Fruit fly (Drosophila melanogaster): ENCODE measurements around the gene Rb97D.

The Rb97D gene

DNA sequence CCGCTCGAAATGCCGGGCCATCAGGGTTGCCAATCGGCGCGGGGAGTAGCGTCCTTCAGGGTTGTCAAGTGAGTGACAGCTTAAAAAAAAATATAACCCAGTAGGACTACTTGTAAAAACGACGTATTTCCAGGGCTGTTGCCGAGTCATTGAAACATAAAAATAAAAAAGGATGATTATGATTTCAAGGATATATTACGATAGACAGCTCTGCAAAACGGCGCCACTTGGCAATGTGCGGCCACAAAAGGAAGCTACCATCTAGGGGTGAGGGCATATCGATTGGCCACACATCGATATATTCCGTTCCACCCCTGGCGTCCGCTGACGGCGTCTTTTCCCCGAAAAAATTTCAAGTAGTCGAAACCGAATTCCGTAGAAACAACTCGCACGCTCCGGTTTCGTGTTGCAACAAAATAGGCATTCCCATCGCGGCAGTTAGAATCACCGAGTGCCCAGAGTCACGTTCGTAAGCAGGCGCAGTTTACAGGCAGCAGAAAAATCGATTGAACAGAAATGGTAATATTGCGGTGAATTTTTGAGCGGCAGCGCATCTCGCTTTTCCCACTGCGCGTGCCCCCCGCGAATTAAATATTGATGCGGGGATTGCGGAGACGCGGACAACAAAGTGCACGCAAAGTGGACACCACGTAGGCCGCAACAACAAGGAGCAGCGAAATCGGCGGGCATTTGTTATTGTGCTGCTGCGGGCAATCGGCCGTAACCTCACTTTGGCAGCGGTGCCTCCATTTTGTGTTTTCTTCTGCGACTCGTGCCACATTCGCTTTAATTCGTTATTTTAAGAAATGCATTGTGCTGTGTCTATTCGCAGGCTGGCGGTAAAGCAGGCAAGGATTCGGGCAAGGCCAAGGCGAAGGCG lies 8.7 kb downstream of the Rb97D start, which contains the start of the genes ball and His2Av:
TSS of gene ball (minus strand) at position 231 of the 880 bp plus-strand sequence.
TSS of gene His2Av (plus strand) at position 353 of the 880 bp plus-strand sequence.
- peak; percentile 53 for TF ChIP-seq CG8159 (tag; optimal IDR thresholded peaks at IDR 0.05)
- TF ChIP-seq Pif1A (GFP tag; optimal IDR thresholded peaks at IDR 0.05): peak; percentile 77
- peak; percentile 60; the same call in 1 of the 2 replicates for TF ChIP-seq CG12605 (GFP tag; IDR thresholded peaks at IDR 0.05)
- no peak for TF ChIP-seq Pif1B (GFP tag; optimal IDR thresholded peaks at IDR 0.05)
- peak; percentile 81 for TF ChIP-seq CG32121 (GFP tag; IDR thresholded peaks at IDR 0.05)
- peak; percentile 84 for TF ChIP-seq Ets98B (GFP tag; IDR thresholded peaks at IDR 0.05)
- TF ChIP-seq CG34367 (tag; optimal IDR thresholded peaks at IDR 0.05): peak; percentile 43
- peak; percentile 57 for TF ChIP-seq CG15710 (tag; optimal IDR thresholded peaks at IDR 0.05)
- 0 out of 2 replicates have a peak, but pooled peaks have one; percentile 25 for TF ChIP-seq CG10348 (GFP tag; IDR thresholded peaks at IDR 0.05)
- peak; percentile 14 for TF ChIP-seq gl (tag; optimal IDR thresholded peaks at IDR 0.05)
- TF ChIP-seq CG14655 (GFP tag; optimal IDR thresholded peaks at IDR 0.05): no peak
- TF ChIP-seq CG17806 (tag; optimal IDR thresholded peaks at IDR 0.05): peak; percentile 42
- TF ChIP-seq CG4496 (GFP tag; IDR thresholded peaks at IDR 0.05): peak; percentile 87
- TF ChIP-seq D1 (tag; optimal IDR thresholded peaks at IDR 0.05): no peak
- TF ChIP-seq EcR (GFP tag; optimal IDR thresholded peaks at IDR 0.05): peak; percentile 13
- no peak for TF ChIP-seq CG13204 (GFP tag; optimal IDR thresholded peaks at IDR 0.05)
- TF ChIP-seq CG9948 (tag; optimal IDR thresholded peaks at IDR 0.05): peak; percentile 31
- peak; percentile 51 for TF ChIP-seq CG8301 (tag; optimal IDR thresholded peaks at IDR 0.05)
- TF ChIP-seq rn (GFP tag; IDR thresholded peaks at IDR 0.05): peak; percentile 60
- peak; percentile 88 for TF ChIP-seq fd96Ca (GFP tag; IDR thresholded peaks at IDR 0.05)
- TF ChIP-seq Snoo (tag; optimal IDR thresholded peaks at IDR 0.05): peak; percentile 49

DNA sequence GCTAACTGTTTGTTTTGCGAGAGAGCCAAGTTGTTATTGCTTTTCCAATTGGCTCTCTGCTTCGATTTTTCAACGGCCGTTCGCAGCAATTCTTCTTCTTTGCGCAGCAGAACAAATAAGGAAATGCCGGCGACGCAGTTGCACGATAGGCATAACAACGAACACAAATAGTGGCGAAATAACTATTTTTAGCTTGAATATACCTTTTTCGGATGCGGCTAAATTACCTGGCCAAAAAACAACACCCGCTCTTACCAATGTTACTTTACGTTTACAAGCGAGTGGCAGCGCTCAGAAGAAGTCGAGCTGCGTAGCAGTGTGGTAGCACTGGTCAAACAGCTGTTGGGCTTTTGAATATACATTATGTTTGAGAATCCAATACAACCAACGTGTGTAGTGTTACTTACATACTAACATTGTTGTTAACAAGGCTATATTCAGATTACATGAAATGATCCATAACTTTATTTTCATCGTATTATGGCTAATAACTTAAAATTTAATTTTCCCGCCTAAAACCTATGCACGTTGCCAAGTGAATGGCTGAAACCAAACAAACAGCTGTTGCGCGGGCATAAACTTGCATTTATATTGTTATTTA lies 12.6 kb downstream of the Rb97D start, which contains the start of the genes Lerp and IntS12:
TSS of gene Lerp (minus strand) at position 283 of the 601 bp plus-strand sequence.
TSS of gene IntS12 (plus strand) at position 529 of the 601 bp plus-strand sequence.
- TF ChIP-seq CG9948 (tag; optimal IDR thresholded peaks at IDR 0.05) (no peak), CG8301 (tag; optimal IDR thresholded peaks at IDR 0.05) (no peak), gl (tag; optimal IDR thresholded peaks at IDR 0.05) (no peak), CG10348 (GFP tag; IDR thresholded peaks at IDR 0.05) (no peak), CG32121 (GFP tag; IDR thresholded peaks at IDR 0.05) (no peak), fd96Ca (GFP tag; IDR thresholded peaks at IDR 0.05) (no peak), Ets98B (GFP tag; IDR thresholded peaks at IDR 0.05) (no peak), Pif1B (GFP tag; optimal IDR thresholded peaks at IDR 0.05) (no peak), CG4496 (GFP tag; IDR thresholded peaks at IDR 0.05) (no peak), rn (GFP tag; IDR thresholded peaks at IDR 0.05) (no peak), D1 (tag; optimal IDR thresholded peaks at IDR 0.05) (no peak), CG12605 (GFP tag; IDR thresholded peaks at IDR 0.05) (no peak), Snoo (tag; optimal IDR thresholded peaks at IDR 0.05) (no peak), CG17806 (tag; optimal IDR thresholded peaks at IDR 0.05) (no peak), Pif1A (GFP tag; optimal IDR thresholded peaks at IDR 0.05) (no peak), CG34367 (tag; optimal IDR thresholded peaks at IDR 0.05) (no peak), CG14655 (GFP tag; optimal IDR thresholded peaks at IDR 0.05) (no peak)

DNA sequence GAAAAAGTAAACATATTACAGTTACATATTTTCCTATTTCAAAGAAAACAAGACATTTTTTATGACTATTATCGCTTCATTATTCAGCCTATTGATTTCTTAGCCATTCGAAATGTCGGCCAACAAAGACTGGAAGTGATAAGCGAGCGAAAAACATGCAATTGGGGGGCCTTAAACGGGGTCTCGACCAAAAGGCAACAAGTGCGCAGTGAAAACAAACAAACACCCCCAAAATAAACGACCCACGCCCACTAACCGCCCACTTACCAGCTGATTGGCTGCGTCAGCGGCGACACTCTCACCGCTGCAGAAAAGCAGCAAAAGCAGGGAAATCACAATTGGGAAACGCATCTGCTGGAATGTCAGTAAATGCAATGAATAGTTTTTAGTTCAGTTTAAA lies 13.3 kb downstream of the Rb97D start:
- TF ChIP-seq Snoo (tag; optimal IDR thresholded peaks at IDR 0.05) (no peak), Pif1A (GFP tag; optimal IDR thresholded peaks at IDR 0.05) (no peak)

DNA sequence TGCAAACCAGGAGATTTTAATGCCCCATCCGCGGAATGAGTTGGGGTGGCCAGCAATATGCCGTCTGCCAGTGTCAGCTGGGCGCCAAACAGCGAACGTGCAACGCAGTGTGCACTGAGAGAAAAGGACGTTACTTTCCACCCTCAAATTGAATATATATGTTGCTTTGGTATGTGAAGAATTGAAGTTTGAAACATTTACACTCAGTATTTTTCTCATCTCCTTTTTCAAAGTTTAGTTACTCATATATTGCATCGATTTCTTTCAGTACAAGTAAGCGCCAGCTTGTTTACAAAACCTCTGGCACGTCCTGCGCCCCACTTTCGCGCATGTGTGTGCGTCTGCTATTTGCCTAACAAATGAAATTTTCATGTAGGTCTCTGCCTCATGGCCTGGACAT lies 16.3 kb downstream of the Rb97D start:
- TF ChIP-seq CG17806 (tag; optimal IDR thresholded peaks at IDR 0.05) (peak; percentile 22), CG9948 (tag; optimal IDR thresholded peaks at IDR 0.05) (peak; percentile 31), D1 (tag; optimal IDR thresholded peaks at IDR 0.05) (no peak), gl (tag; optimal IDR thresholded peaks at IDR 0.05) (no peak), CG15710 (tag; optimal IDR thresholded peaks at IDR 0.05) (peak; percentile 45), Ets98B (GFP tag; IDR thresholded peaks at IDR 0.05) (peak; percentile 76), Pif1A (GFP tag; optimal IDR thresholded peaks at IDR 0.05) (peak; percentile 51), CG34367 (tag; optimal IDR thresholded peaks at IDR 0.05) (peak; percentile 34), Snoo (tag; optimal IDR thresholded peaks at IDR 0.05) (peak; percentile 81), CG8159 (tag; optimal IDR thresholded peaks at IDR 0.05) (peak; percentile 43), CG13204 (GFP tag; optimal IDR thresholded peaks at IDR 0.05) (peak; percentile 38), CG14655 (GFP tag; optimal IDR thresholded peaks at IDR 0.05) (no peak), CG10348 (GFP tag; IDR thresholded peaks at IDR 0.05) (no peak), CG8301 (tag; optimal IDR thresholded peaks at IDR 0.05) (peak; percentile 15), CG4496 (GFP tag; IDR thresholded peaks at IDR 0.05) (peak; percentile 88), CG32121 (GFP tag; IDR thresholded peaks at IDR 0.05) (peak; percentile 75), EcR (GFP tag; optimal IDR thresholded peaks at IDR 0.05) (no peak), rn (GFP tag; IDR thresholded peaks at IDR 0.05) (peak; percentile 13; the same call in 1 of the 2 replicates), Pif1B (GFP tag; optimal IDR thresholded peaks at IDR 0.05) (no peak), fd96Ca (GFP tag; IDR thresholded peaks at IDR 0.05) (peak; percentile 74; the same call in 1 of the 3 replicates), CG12605 (GFP tag; IDR thresholded peaks at IDR 0.05) (peak; percentile 59)

DNA sequence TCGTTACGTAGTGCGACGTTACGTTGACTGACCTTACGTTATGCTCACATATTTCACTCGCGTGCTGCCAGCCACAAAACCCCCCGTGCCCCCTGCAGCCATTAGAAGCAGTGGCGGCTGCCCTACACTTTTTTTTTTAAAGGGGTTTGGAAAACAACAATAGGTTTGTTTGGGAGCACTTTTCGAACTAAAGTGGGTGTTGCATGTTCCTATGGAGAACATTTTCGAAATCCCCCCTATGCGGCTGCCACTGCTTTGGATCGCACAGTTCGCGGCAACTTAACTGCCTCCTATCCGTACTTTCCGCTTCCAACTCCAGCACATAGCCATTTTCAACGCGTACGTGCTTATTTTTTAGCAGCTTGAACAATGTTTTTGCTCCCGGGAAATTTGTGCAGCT lies 21.8 kb downstream of the Rb97D start:
- peak; percentile 28; the same call in 1 of the 2 replicates for TF ChIP-seq Ets98B (GFP tag; IDR thresholded peaks at IDR 0.05)
- no peak for TF ChIP-seq CG32121 (GFP tag; IDR thresholded peaks at IDR 0.05)
- TF ChIP-seq fd96Ca (GFP tag; IDR thresholded peaks at IDR 0.05): peak; percentile 61; the same call in 2 of the 3 replicates
- TF ChIP-seq Pif1A (GFP tag; optimal IDR thresholded peaks at IDR 0.05): peak; percentile 32
- peak; percentile 30 for TF ChIP-seq CG8159 (tag; optimal IDR thresholded peaks at IDR 0.05)
- no peak for TF ChIP-seq Pif1B (GFP tag; optimal IDR thresholded peaks at IDR 0.05)
- no peak for TF ChIP-seq EcR (GFP tag; optimal IDR thresholded peaks at IDR 0.05)
- peak; percentile 34; the same call in 1 of the 3 replicates for TF ChIP-seq CG4496 (GFP tag; IDR thresholded peaks at IDR 0.05)
- TF ChIP-seq CG17806 (tag; optimal IDR thresholded peaks at IDR 0.05): peak; percentile 7
- TF ChIP-seq CG34367 (tag; optimal IDR thresholded peaks at IDR 0.05): no peak
- TF ChIP-seq CG14655 (GFP tag; optimal IDR thresholded peaks at IDR 0.05): peak; percentile 30
- TF ChIP-seq CG15710 (tag; optimal IDR thresholded peaks at IDR 0.05): peak; percentile 28

Measured in whole organism, pupa.